Worm (Caenorhabditis elegans) whole organism, L2 larva: ENCODE data around the gene F55G1.1.

Experiments used
- F13H6.1 ChIP-seq: sonication (generic microtip); optimal IDR thresholded peaks from 2 replicates; lab custom pipeline; 2016; ENCODE audit warnings: missing genetic modification characterization, missing compliant biosample characterization
- mdl-1 ChIP-seq, 2 experiments: fragments of 150-350 bp in 1 of 2; sonication (generic microtip) in 1 of 2; optimal IDR thresholded peaks; 2 replicates each; lab custom pipeline; 2017; ENCODE audit warnings: missing biosample characterization in 2 of 2, missing genetic modification characterization in 2 of 2
- ztf-11 ChIP-seq: sonication (generic microtip); optimal IDR thresholded peaks from 2 replicates; lab custom pipeline; 2017; ENCODE audit warnings: missing biosample characterization, missing genetic modification characterization

ce11 chrIV:7516167-7516566 is 24.6 kb downstream of the F55G1.1 start, which contains the start of the genes R05G6.9 and R05G6.3:
- TF ChIP-seq F13H6.1 (tag; lab: Kevin White, UChicago) (no peak), mdl-1 (tag; optimal IDR thresholded peaks at IDR 0.05; lab: Kevin White, UChicago) (no peak), ztf-11 (tag; lab: Kevin White, UChicago) (no peak)
